Worm (Caenorhabditis elegans): Measurements from ENCODE around the gene fbxc-18.
"Not testable (repeated sequence)": the region's sequence is repeated elsewhere in the genome, so short reads cannot be mapped to it uniquely, and the experiment has no call there.

Gene fbxc-18

DNA sequence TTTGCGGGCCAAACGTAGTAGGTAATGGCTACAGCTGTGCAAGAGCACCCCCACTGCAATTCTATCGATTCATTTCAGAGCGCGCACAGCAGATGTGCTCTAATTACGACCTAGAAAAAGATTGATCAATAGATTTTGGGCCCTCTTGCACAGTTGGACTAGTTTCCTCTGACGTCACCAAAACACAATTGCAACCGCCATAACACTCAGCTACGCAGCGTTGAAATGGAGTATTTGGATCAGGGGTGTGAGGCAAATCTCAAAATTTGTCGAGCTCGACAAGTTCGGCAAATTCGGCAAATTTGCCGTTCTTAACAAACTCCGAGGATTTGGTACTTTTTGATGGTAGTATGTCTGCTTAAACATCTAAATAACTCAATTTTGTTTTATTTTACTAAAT lies at the start of gene fbxc-18:
Gene fbxc-18, minus strand, starts transcription at position 101 of the 400 bp plus-strand sequence.
- not testable (repeated sequence) for TF ChIP-seq ceh-16, eor-1, nhr-237 (tag; optimal IDR thresholded peaks at IDR 0.05)

DNA sequence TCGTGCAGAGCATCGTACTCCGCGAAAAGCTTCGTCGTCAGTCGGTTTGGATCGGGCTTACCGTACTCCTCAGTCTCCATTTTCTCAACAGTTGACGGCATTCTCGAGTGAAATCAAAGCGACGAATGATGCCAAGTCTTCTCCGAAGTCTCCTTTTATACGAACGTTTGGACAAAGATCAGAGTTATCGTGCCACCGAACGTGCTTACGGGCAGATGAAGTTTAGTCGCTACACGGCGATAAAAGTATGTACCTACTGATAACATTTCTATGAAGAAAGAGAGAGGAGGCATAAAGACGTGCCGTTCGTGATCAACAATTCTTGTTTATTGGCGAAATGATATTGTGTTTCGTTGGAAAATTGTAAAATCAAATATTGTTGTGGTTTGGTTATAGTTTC lies 39.5 kb upstream of the fbxc-18 start, which contains the start of gene F45D11.14:
Gene F45D11.14, minus strand, starts transcription at position 101 of the 400 bp plus-strand sequence.
- not testable (repeated sequence) for TF ChIP-seq eor-1 (tag; optimal IDR thresholded peaks at IDR 0.05); ceh-28 (tag; optimal IDR thresholded peaks at IDR 0.05); unc-62 (GFP tag; optimal IDR thresholded peaks at IDR 0.05)

DNA sequence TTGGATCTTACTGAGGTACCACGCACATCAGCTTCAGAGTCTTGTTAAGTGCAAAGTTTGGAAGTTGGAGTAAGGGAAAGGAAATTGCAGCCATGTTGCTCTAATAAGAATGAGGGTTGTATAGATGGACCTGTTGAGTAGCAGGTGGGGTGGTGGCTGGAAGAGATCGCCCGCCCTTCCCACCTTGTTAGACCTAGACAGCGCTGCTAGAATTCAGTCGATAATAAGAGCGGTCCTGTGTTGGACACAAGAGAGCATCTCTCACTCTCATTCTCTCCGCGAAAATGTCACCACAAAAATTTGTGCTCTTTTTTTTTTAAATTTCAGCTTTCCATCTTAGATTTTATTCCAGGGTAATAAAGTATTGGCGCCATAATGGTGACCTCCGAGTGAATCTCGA lies 34.5 kb upstream of the fbxc-18 start, which contains the start of the genes fbxb-30 and F45D11.5:
Gene fbxb-30, minus strand, starts transcription at position 101 of the 400 bp plus-strand sequence.
Gene F45D11.5, plus strand, starts transcription at position 352 of the 400 bp plus-strand sequence.
- TF ChIP-seq pha-4 (tag; optimal IDR thresholded peaks at IDR 0.05) (no peak), daf-12 (tag; optimal IDR thresholded peaks at IDR 0.05) (no peak), jun-1 (tag; optimal IDR thresholded peaks at IDR 0.05) (no peak), fkh-2 (tag; optimal IDR thresholded peaks at IDR 0.05) (no peak), mml-1 (tag; optimal IDR thresholded peaks at IDR 0.05) (no peak), lin-15B (tag; optimal IDR thresholded peaks at IDR 0.05) (no peak), mdl-1 (tag; optimal IDR thresholded peaks at IDR 0.05) (no peak), nhr-11 (tag; optimal IDR thresholded peaks at IDR 0.05) (no peak), lsy-12 (tag; optimal IDR thresholded peaks at IDR 0.05) (no peak), nhr-28 (tag; optimal IDR thresholded peaks at IDR 0.05) (no peak), aly-2 (tag; optimal IDR thresholded peaks at IDR 0.05) (no peak), elt-2 (tag; optimal IDR thresholded peaks at IDR 0.05) (no peak)

DNA sequence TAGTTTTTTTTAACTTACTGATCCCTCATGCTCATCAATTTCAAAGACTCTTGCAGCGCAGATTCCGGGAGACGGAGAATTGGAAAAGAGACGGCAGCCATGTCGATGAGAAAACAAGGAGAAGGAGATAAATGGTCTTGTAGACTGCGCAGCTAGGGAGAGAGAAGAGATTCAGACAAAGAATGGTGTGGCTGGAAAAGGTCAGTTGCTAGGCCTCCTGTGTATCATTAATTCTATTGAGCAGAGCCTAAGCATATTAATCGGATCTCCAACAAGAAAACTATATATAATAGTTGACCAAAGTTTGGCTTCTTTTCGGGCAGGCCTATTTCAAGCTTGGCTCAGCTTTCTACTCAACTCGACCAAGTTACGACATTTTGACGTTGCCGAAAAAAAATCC lies 32.6 kb upstream of the fbxc-18 start, which contains the start of gene fbxb-29:
Gene fbxb-29, minus strand, starts transcription at position 101 of the 400 bp plus-strand sequence.
- no peak for TF ChIP-seq ceh-28 (tag; optimal IDR thresholded peaks at IDR 0.05)

DNA sequence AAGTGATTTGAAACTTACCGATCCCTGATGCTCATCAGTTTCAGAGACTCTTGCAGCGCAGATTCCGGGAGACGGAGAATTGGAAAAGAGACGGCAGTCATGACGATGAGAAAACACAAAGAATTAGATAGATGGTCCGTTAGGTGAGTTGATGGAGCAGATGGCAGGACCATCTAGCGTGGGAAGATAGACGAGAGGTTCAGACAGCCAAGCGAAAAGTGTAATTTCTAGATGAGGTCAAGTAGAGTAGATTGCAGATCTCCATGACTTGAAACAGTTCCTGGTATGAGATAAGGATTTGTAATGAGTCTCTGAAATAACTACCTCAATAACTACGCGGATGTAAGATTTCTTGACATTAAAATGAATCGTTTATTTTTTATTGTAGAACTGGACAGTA lies 29.2 kb upstream of the fbxc-18 start, which contains the start of gene F45D11.11:
Gene F45D11.11, minus strand, starts transcription at position 101 of the 400 bp plus-strand sequence.
- not testable (repeated sequence) for TF ChIP-seq lsy-12 (tag; optimal IDR thresholded peaks at IDR 0.05); egl-27 (tag; optimal IDR thresholded peaks at IDR 0.05); sea-2 (GFP tag; optimal IDR thresholded peaks at IDR 0.05)

DNA sequence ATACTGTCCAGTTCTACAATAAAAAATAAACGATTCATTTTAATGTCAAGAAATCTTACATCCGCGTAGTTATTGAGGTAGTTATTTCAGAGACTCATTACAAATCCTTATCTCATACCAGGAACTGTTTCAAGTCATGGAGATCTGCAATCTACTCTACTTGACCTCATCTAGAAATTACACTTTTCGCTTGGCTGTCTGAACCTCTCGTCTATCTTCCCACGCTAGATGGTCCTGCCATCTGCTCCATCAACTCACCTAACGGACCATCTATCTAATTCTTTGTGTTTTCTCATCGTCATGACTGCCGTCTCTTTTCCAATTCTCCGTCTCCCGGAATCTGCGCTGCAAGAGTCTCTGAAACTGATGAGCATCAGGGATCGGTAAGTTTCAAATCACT lies 27.4 kb upstream of the fbxc-18 start, which contains the start of gene F45D11.7:
Gene F45D11.7, plus strand, starts transcription at position 301 of the 400 bp plus-strand sequence.
- not testable (repeated sequence) for TF ChIP-seq nhr-77, lsy-12, nhr-12 (tag; optimal IDR thresholded peaks at IDR 0.05)

DNA sequence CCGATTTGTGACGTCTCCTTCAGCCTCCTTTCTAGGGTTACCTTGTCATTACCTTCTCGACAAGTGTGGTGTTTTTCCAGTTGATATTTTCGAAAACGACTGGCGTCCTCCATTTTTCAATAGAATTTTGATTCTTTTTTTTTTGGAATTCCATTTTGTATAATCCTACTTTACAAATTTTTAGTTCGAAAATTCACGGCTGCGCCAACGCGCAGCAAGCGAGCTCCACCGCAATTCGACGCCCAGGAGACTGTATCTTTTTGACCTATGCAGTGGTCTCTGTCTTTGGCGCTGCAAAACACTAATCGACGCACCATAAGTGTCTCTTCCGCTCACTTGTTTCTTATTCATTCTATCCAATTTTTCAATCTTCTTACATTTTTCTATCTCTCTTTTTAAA lies 24.4 kb upstream of the fbxc-18 start, which contains the start of gene fbxc-42:
Gene fbxc-42, plus strand, starts transcription at position 301 of the 400 bp plus-strand sequence.
- TF ChIP-seq eor-1 (tag; optimal IDR thresholded peaks at IDR 0.05) (no peak), ceh-28 (tag; optimal IDR thresholded peaks at IDR 0.05) (no peak), aly-2 (tag; optimal IDR thresholded peaks at IDR 0.05) (no peak), nhr-76 (tag; optimal IDR thresholded peaks at IDR 0.05) (no peak), skn-1 (tag; optimal IDR thresholded peaks at IDR 0.05) (no peak), ceh-82 (tag; optimal IDR thresholded peaks at IDR 0.05) (no peak), lsy-12 (tag; optimal IDR thresholded peaks at IDR 0.05) (no peak), ceh-16 (tag; optimal IDR thresholded peaks at IDR 0.05) (no peak), R02D3.7 (tag; optimal IDR thresholded peaks at IDR 0.05) (no peak), fkh-2 (tag; optimal IDR thresholded peaks at IDR 0.05) (no peak), fkh-10 (GFP tag; optimal IDR thresholded peaks at IDR 0.05) (no peak), elt-2 (tag; optimal IDR thresholded peaks at IDR 0.05) (no peak), fos-1 (tag; optimal IDR thresholded peaks at IDR 0.05) (no peak), jun-1 (tag; optimal IDR thresholded peaks at IDR 0.05) (no peak), nhr-77 (tag; optimal IDR thresholded peaks at IDR 0.05) (no peak), snpc-4 (tag; optimal IDR thresholded peaks at IDR 0.05) (no peak), unc-39 (tag; optimal IDR thresholded peaks at IDR 0.05) (no peak), nhr-237 (tag; optimal IDR thresholded peaks at IDR 0.05) (no peak), egl-5 (tag; optimal IDR thresholded peaks at IDR 0.05) (no peak)
